Worm (Caenorhabditis elegans): ENCODE measurements around the gene ubc-23.

DNA sequence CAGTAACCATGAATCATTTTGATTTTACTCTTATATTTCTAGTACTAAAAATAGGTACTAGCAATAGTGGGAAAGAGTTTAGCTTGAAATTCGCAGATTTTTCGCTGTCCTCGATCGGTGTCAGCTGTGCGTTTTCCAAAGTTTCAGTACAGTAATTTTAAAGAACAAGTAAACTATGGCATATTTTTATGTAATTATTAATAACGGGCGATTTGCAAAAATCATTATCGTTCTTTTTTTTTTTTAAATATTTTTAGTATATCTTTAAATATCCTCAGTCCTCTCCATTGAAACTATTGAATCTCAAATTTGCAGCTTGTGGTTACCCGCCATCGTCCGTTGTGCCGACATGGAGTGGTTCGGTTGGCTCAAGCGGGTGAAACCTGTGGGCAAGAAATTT lies 48.7 kb downstream of the ubc-23 start, which contains the start of gene C13E3.1:
- TF ChIP-seq tra-4 (tag; optimal IDR thresholded peaks at IDR 0.05) (no peak), ama-1 (optimal IDR thresholded peaks at IDR 0.05) (no peak), flt-1 (GFP tag; IDR thresholded peaks at IDR 0.05) (no peak), hmbx-1 (tag; optimal IDR thresholded peaks at IDR 0.05) (no peak), ceh-13 (GFP tag; optimal IDR thresholded peaks at IDR 0.05) (no peak), ceh-36 (tag; optimal IDR thresholded peaks at IDR 0.05) (no peak), tbx-37 (GFP tag; conservative IDR thresholded peaks at IDR 0.05) (no peak), hnd-1 (tag; optimal IDR thresholded peaks at IDR 0.05) (no peak), aly-1 (tag; optimal IDR thresholded peaks at IDR 0.05) (no peak), hmg-4 (GFP tag; optimal IDR thresholded peaks at IDR 0.05) (no peak)
